Fruit fly (Drosophila melanogaster) whole organism, embryonic: ENCODE measurements around the gene CG7320.

ENCODE experiments used
- Adf1 ChIP-seq: fragments of 200-800 bp; sonication (Bioruptor generic); IDR thresholded peaks from 2 replicates; pipeline ENCODE4 v1.3.6; 2022; ENCODE audit warnings: missing biosample characterization, missing genetic modification characterization
- Awh ChIP-seq: fragments of 200-800 bp; sonication (Bioruptor generic); IDR thresholded peaks from 2 replicates; pipeline ENCODE4, ENCODE4 v1.3.6; 2022; ENCODE audit warnings: missing biosample characterization, missing genetic modification characterization
- Blimp-1 ChIP-seq: fragments of 200-800 bp; sonication (Bioruptor generic); optimal IDR thresholded peaks from 3 replicates; lab custom pipeline; 2018; ENCODE audit warnings: missing biosample characterization, missing genetic modification characterization, mild to moderate bottlenecking, moderate library complexity, missing genetic modification reagents
- CG10321 ChIP-seq: fragments of 200-800 bp; sonication (Bioruptor generic); IDR thresholded peaks from 2 replicates; pipeline ENCODE4 v1.3.6; 2022; ENCODE audit warnings: missing biosample characterization, missing genetic modification characterization
- CG10543 ChIP-seq: fragments of 200-800 bp; sonication (Bioruptor generic); optimal IDR thresholded peaks from 3 replicates; lab custom pipeline; 2017; ENCODE audit warnings: missing biosample characterization, mild to moderate bottlenecking, missing genetic modification characterization, moderate library complexity
- CG12155 ChIP-seq: fragments of 200-800 bp; sonication (Bioruptor generic); optimal IDR thresholded peaks from 3 replicates; lab custom pipeline; 2016; ENCODE audit warnings: missing biosample characterization, missing genetic modification characterization
- CG3065 ChIP-seq: fragments of 200-800 bp; sonication (Bioruptor generic); optimal IDR thresholded peaks from 2 replicates; lab custom pipeline; 2016; ENCODE audit warnings: missing biosample characterization, missing genetic modification characterization
- CG3407 ChIP-seq: fragments of 200-800 bp; sonication (Bioruptor generic); optimal IDR thresholded peaks from 2 replicates; lab custom pipeline; 2018; ENCODE audit warnings: missing biosample characterization, mild to moderate bottlenecking, missing genetic modification characterization
- CG3995 ChIP-seq: fragments of 200-800 bp; sonication (Bioruptor generic); optimal IDR thresholded peaks from 3 replicates; lab custom pipeline; 2016; ENCODE audit warnings: missing biosample characterization, missing genetic modification characterization
- CG5245 ChIP-seq: fragments of 200-800 bp; sonication (Bioruptor generic); optimal IDR thresholded peaks from 3 replicates; lab custom pipeline; 2016; ENCODE audit warnings: missing biosample characterization, missing genetic modification characterization
- CG6254 ChIP-seq: fragments of 200-800 bp; sonication (Bioruptor generic); optimal IDR thresholded peaks from 3 replicates; lab custom pipeline; 2017; ENCODE audit warnings: mild to moderate bottlenecking, missing biosample characterization, missing genetic modification reagents, missing genetic modification characterization
- CG6791 ChIP-seq: fragments of 200-800 bp; sonication (Bioruptor generic); IDR thresholded peaks from 3 replicates; pipeline ENCODE4 v1.3.6; 2022; ENCODE audit warnings: missing biosample characterization, missing genetic modification characterization; ENCODE audit not compliant: partially characterized antibody
- CG7786 ChIP-seq: fragments of 200-800 bp; sonication (Bioruptor generic); optimal IDR thresholded peaks from 2 replicates; lab custom pipeline; 2016; ENCODE audit warnings: missing biosample characterization, missing genetic modification characterization
- CG7963 ChIP-seq: fragments of 200-800 bp; sonication (Bioruptor generic); IDR thresholded peaks from 3 replicates; pipeline ENCODE4 v1.3.6; 2022; ENCODE audit warnings: missing biosample characterization, missing genetic modification characterization; ENCODE audit not compliant: partially characterized antibody
- CG8089 ChIP-seq: fragments of 200-800 bp; sonication (Bioruptor generic); optimal IDR thresholded peaks from 3 replicates; lab custom pipeline; 2016; ENCODE audit warnings: missing biosample characterization, missing genetic modification characterization
- CG8281 ChIP-seq: fragments of 200-800 bp; sonication (Bioruptor generic); optimal IDR thresholded peaks from 2 replicates; lab custom pipeline; 2018; ENCODE audit warnings: missing biosample characterization, mild to moderate bottlenecking, missing genetic modification characterization, moderate library complexity
- CTCF ChIP-seq: fragments of 200-800 bp; sonication (Bioruptor generic); optimal IDR thresholded peaks from 2 replicates; lab custom pipeline; 2017; ENCODE audit warnings: missing biosample characterization, mild to moderate bottlenecking, missing genetic modification characterization, moderate library complexity
- CoRest ChIP-seq: fragments of 200-800 bp; sonication (Bioruptor generic); optimal IDR thresholded peaks from 3 replicates; lab custom pipeline; 2018; ENCODE audit warnings: missing biosample characterization, mild to moderate bottlenecking, missing genetic modification characterization, moderate library complexity
- Dek ChIP-seq: fragments of 200-800 bp; sonication (Bioruptor generic); optimal IDR thresholded peaks from 3 replicates; lab custom pipeline; 2019; ENCODE audit warnings: missing biosample characterization, mild to moderate bottlenecking, missing genetic modification characterization, moderate library complexity
- Doc3 ChIP-seq: fragments of 200-800 bp; sonication (Bioruptor generic); IDR thresholded peaks from 3 replicates; pipeline ENCODE4 v1.3.6; 2022; ENCODE audit warnings: missing biosample characterization, missing genetic modification characterization; ENCODE audit not compliant: partially characterized antibody
- Drgx ChIP-seq: fragments of 200-800 bp; sonication (Bioruptor generic); IDR thresholded peaks from 2 replicates; pipeline ENCODE4 v1.3.6; 2022; ENCODE audit warnings: missing biosample characterization, missing genetic modification characterization
- Ets65A ChIP-seq: fragments of 200-800 bp; sonication (Bioruptor generic); peaks from one replicate; lab custom pipeline; 2016; ENCODE audit warnings: missing biosample characterization, missing genetic modification characterization
- Ets97D ChIP-seq: fragments of 200-800 bp; sonication (Bioruptor generic); optimal IDR thresholded peaks from 3 replicates; lab custom pipeline; 2016; ENCODE audit warnings: missing biosample characterization, missing genetic modification characterization
- H2.0 ChIP-seq: fragments of 200-800 bp; sonication (Bioruptor generic); IDR thresholded peaks from 2 replicates; pipeline ENCODE4 v1.3.6; 2022; ENCODE audit warnings: missing biosample characterization, missing genetic modification characterization
- HmgD ChIP-seq: fragments of 200-800 bp; sonication (Bioruptor generic); optimal IDR thresholded peaks from 3 replicates; lab custom pipeline; 2016; ENCODE audit warnings: missing biosample characterization, missing genetic modification characterization
- Lpt ChIP-seq: fragments of >200 bp; optimal IDR thresholded peaks from 2 replicates; lab custom pipeline; 2018; ENCODE audit warnings: missing biosample characterization, missing genetic modification characterization
- Neu2 ChIP-seq: fragments of 200-800 bp; sonication (Bioruptor generic); optimal IDR thresholded peaks from 3 replicates; lab custom pipeline; 2016; ENCODE audit warnings: missing biosample characterization, missing genetic modification characterization, borderline replicate concordance
- Pdp1 ChIP-seq, 2 experiments: fragments of 200-800 bp; sonication (Bioruptor generic); optimal IDR thresholded peaks; 3 replicates each; lab custom pipeline; 2016; ENCODE audit warnings: missing biosample characterization in 2 of 2, missing genetic modification characterization in 2 of 2, mild to moderate bottlenecking in 1 of 2, moderate library complexity in 1 of 2
- Rx ChIP-seq: fragments of 200-800 bp; sonication (Bioruptor generic); IDR thresholded peaks from 2 replicates; pipeline ENCODE4 v1.3.6; 2022; ENCODE audit warnings: missing biosample characterization, missing genetic modification characterization
- Sry-β ChIP-seq: fragments of 200-800 bp; sonication (Bioruptor generic); optimal IDR thresholded peaks from 2 replicates; lab custom pipeline; 2018; ENCODE audit warnings: missing biosample characterization, mild to moderate bottlenecking, missing genetic modification characterization, moderate library complexity
- YL-1 ChIP-seq: fragments of 200-800 bp; sonication (Bioruptor generic); optimal IDR thresholded peaks from 3 replicates; lab custom pipeline; 2017; ENCODE audit warnings: missing biosample characterization, mild to moderate bottlenecking, missing genetic modification characterization
- abd-A ChIP-seq: fragments of 200-800 bp; sonication (Bioruptor generic); optimal IDR thresholded peaks from 3 replicates; lab custom pipeline; 2019; ENCODE audit warnings: missing biosample characterization, mild to moderate bottlenecking, missing genetic modification characterization, moderate library complexity
- al ChIP-seq: fragments of 200-800 bp; sonication (Bioruptor generic); IDR thresholded peaks from 2 replicates; pipeline ENCODE4 v1.3.6; 2022; ENCODE audit warnings: missing biosample characterization, missing genetic modification characterization
- az2 ChIP-seq: fragments of 200-800 bp; sonication (Bioruptor generic); optimal IDR thresholded peaks from 3 replicates; lab custom pipeline; 2016; ENCODE audit warnings: missing biosample characterization, missing genetic modification characterization
- br ChIP-seq: fragments of >200 bp; optimal IDR thresholded peaks from 2 replicates; lab custom pipeline; 2017
- caup ChIP-seq: fragments of 200-800 bp; sonication (Bioruptor generic); optimal IDR thresholded peaks from 3 replicates; lab custom pipeline; 2017; ENCODE audit warnings: missing biosample characterization, mild to moderate bottlenecking, missing genetic modification characterization, moderate library complexity; ENCODE audit not compliant: severe bottlenecking
- cg ChIP-seq: fragments of 200-800 bp; sonication (Bioruptor generic); optimal IDR thresholded peaks from 3 replicates; lab custom pipeline; 2019; ENCODE audit warnings: missing biosample characterization, mild to moderate bottlenecking, missing genetic modification characterization, moderate library complexity
- chif ChIP-seq, 2 experiments: fragments of 200-800 bp; sonication (Bioruptor generic); optimal IDR thresholded peaks; 3 replicates each; lab custom pipeline; 2016; ENCODE audit warnings: missing biosample characterization in 2 of 2, missing genetic modification characterization in 2 of 2
- crol ChIP-seq: fragments of 200-800 bp; sonication (Bioruptor generic); IDR thresholded peaks from 2 replicates; pipeline ENCODE4 v1.3.6; 2022; ENCODE audit warnings: missing biosample characterization, missing genetic modification characterization
- dpn ChIP-seq, 2 experiments: fragments of 200-800 bp; sonication (Bioruptor generic); optimal IDR thresholded peaks; 3 replicates each; lab custom pipeline; 2016; ENCODE audit warnings: missing biosample characterization in 2 of 2, missing genetic modification characterization in 2 of 2
- fd96Cb ChIP-seq: fragments of 200-800 bp; sonication (Bioruptor generic); optimal IDR thresholded peaks from 2 replicates; lab custom pipeline; 2018; ENCODE audit warnings: missing biosample characterization, mild to moderate bottlenecking, missing genetic modification characterization, moderate library complexity
- lilli ChIP-seq: fragments of 200-800 bp; sonication (Bioruptor generic); optimal IDR thresholded peaks from 3 replicates; lab custom pipeline; 2016; ENCODE audit warnings: missing biosample characterization, missing genetic modification characterization
- nom ChIP-seq: fragments of 200-800 bp; sonication (Bioruptor generic); optimal IDR thresholded peaks from 2 replicates; lab custom pipeline; 2017; ENCODE audit warnings: missing biosample characterization, missing genetic modification characterization, mild to moderate bottlenecking, moderate library complexity, missing genetic modification reagents
- pan ChIP-seq, 4 experiments: fragments of >200 bp in 3 of 4; fragments of 200-800 bp in 1 of 4; sonication (Bioruptor generic) in 1 of 4; optimal IDR thresholded peaks in 3 of 4; IDR thresholded peaks in 1 of 4; 2 replicates each; pipeline versions ENCODE4 v1.3.6 to Lab custom; 2017 to 2022; ENCODE audit warnings: missing biosample characterization in 2 of 4, missing genetic modification characterization in 2 of 4, mixed read lengths in 1 of 4
- pzg ChIP-seq: fragments of 200-800 bp; sonication (Bioruptor generic); optimal IDR thresholded peaks from 3 replicates; lab custom pipeline; 2018; ENCODE audit warnings: missing biosample characterization, mild to moderate bottlenecking, missing genetic modification characterization, moderate library complexity
- sqz ChIP-seq: fragments of 200-800 bp; sonication (Bioruptor generic); optimal IDR thresholded peaks from 3 replicates; lab custom pipeline; 2018; ENCODE audit warnings: missing biosample characterization, mild to moderate bottlenecking, missing genetic modification characterization
- sr ChIP-seq: fragments of 200-800 bp; sonication (Bioruptor generic); IDR thresholded peaks from 3 replicates; pipeline ENCODE4 v1.3.6; 2022; ENCODE audit warnings: missing biosample characterization, missing genetic modification characterization
- stwl ChIP-seq: fragments of 200-800 bp; sonication (Bioruptor generic); optimal IDR thresholded peaks from 3 replicates; lab custom pipeline; 2018; ENCODE audit warnings: missing biosample characterization, mild to moderate bottlenecking, missing genetic modification characterization, moderate library complexity
- tna ChIP-seq: fragments of 200-800 bp; sonication (Bioruptor generic); IDR thresholded peaks from 2 replicates; pipeline ENCODE4 v1.3.6; 2022; ENCODE audit warnings: missing biosample characterization, missing genetic modification characterization; ENCODE audit not compliant: partially characterized antibody
- toy ChIP-seq: fragments of 200-800 bp; sonication (Bioruptor generic); IDR thresholded peaks from 2 replicates; pipeline ENCODE4 v1.3.6; 2022; ENCODE audit warnings: missing biosample characterization, missing genetic modification characterization
- usp ChIP-seq: fragments of >200 bp; optimal IDR thresholded peaks from 2 replicates; lab custom pipeline; 2017; ENCODE audit warnings: missing biosample characterization, missing genetic modification characterization

The CG7320 gene

dm6 chr3L:18213745-18214144 is 12.5 kb downstream of the CG7320 start (continued):
- TF ChIP-seq fd96Cb (tag; lab: Kevin White, UChicago) (no peak), stwl (tag; lab: Kevin White, UChicago) (no peak), Awh (no peak), CG5245 (GFP tag; lab: Kevin White, UChicago) (no peak), CG3995 (no peak), CG7786 (no peak), Adf1 (GFP tag; lab: Robert Waterston, UW) (no peak), H2.0 (GFP tag; lab: Robert Waterston, UW) (no peak), pan (optimal IDR thresholded peaks at IDR 0.05; lab: Kevin White, UChicago) (no peak), pan (GFP tag; optimal IDR thresholded peaks at IDR 0.05 in 1 of 2, IDR thresholded peaks at IDR 0.05 in 1 of 2) (peak in 1 of 2 experiments; percentile 5), az2 (GFP tag; lab: Kevin White, UChicago) (no peak), CG8281 (tag; lab: Kevin White, UChicago) (no peak), CG7963 (GFP tag; lab: Robert Waterston, UW) (no peak), lilli (GFP tag; lab: Kevin White, UChicago) (no peak), sqz (GFP tag; lab: Kevin White, UChicago) (peak; percentile 50), cg (GFP tag; lab: Kevin White, UChicago) (peak; percentile 22), Pdp1 (GFP tag; optimal IDR thresholded peaks at IDR 0.05; lab: Kevin White, UChicago) (no peak), Drgx (GFP tag; lab: Robert Waterston, UW) (0 out of 2 replicates have a peak, but pooled peaks have one; percentile 12), CTCF (GFP tag; lab: Kevin White, UChicago) (no peak), al (GFP tag; lab: Robert Waterston, UW) (no peak), nom (GFP tag; lab: Kevin White, UChicago) (peak; percentile 46), CoRest (no peak)

- TF ChIP-seq Dek (tag; lab: Kevin White, UChicago) (no peak), tna (GFP tag; lab: Robert Waterston, UW) (no peak), CG10543 (no peak), CG7963 (GFP tag; lab: Robert Waterston, UW) (no peak), CG6254 (GFP tag; lab: Kevin White, UChicago) (peak; percentile 62), HmgD (GFP tag; lab: Kevin White, UChicago) (no peak), Ets65A (GFP tag; lab: Kevin White, UChicago) (peak; percentile 7), CG12155 (peak; percentile 27), Doc3 (no peak), sr (no peak), Lpt (no peak), CG10321 (GFP tag; lab: Robert Waterston, UW) (no peak), Rx (no peak), br (lab: Kevin White, UChicago) (no peak), Blimp-1 (GFP tag; lab: Kevin White, UChicago) (peak; percentile 73), CG3065 (no peak), chif (GFP tag; optimal IDR thresholded peaks at IDR 0.05; lab: Kevin White, UChicago) (peak; percentile 20 to 70), CG3407 (GFP tag; lab: Kevin White, UChicago) (peak; percentile 40), caup (GFP tag; lab: Kevin White, UChicago) (peak; percentile 32), crol (GFP tag; lab: Robert Waterston, UW) (no peak), toy (GFP tag; lab: Robert Waterston, UW) (no peak), dpn (GFP tag; optimal IDR thresholded peaks at IDR 0.05; lab: Kevin White, UChicago) (peak; percentile 27 to 38), YL-1 (GFP tag; lab: Kevin White, UChicago) (no peak), CG8089 (GFP tag; lab: Kevin White, UChicago) (no peak), Neu2 (GFP tag; lab: Kevin White, UChicago) (no peak), pzg (GFP tag; lab: Kevin White, UChicago) (no peak), Ets97D (GFP tag; lab: Kevin White, UChicago) (no peak), Sry-β (GFP tag; lab: Kevin White, UChicago) (no peak), CG6791 (GFP tag; lab: Robert Waterston, UW) (no peak), usp (GFP tag; lab: Kevin White, UChicago) (no peak), abd-A (tag; lab: Kevin White, UChicago) (no peak)
Measured at dm6 chr3L:18215669-18216068, 14.4 kb downstream of the CG7320 start.
